Worm (Caenorhabditis elegans) whole organism, midembryonic: Measurements from ENCODE around the gene del-9.

Experiments
- klf-2 ChIP-seq: fragments of 200-800 bp; sonication (Bioruptor generic); conservative IDR thresholded peaks from 2 replicates; pipeline ENCODE4 v1.3.6; 2022; ENCODE audit warnings: missing genetic modification reagents, missing genetic modification characterization, missing compliant biosample characterization
- med-1 ChIP-seq: sonication (generic microtip); optimal IDR thresholded peaks from 2 replicates; lab custom pipeline; 2017; ENCODE audit warnings: missing genetic modification characterization, mild to moderate bottlenecking, missing compliant biosample characterization, antibody characterized with exemption, missing genetic modification reagents; ENCODE audit not compliant: insufficient read depth
- ztf-23 ChIP-seq: fragments of 200-800 bp; sonication (Bioruptor generic); IDR thresholded peaks from 2 replicates; pipeline ENCODE4 v1.3.6; 2022; ENCODE audit warnings: missing genetic modification reagents, missing genetic modification characterization, missing compliant biosample characterization

DNA sequence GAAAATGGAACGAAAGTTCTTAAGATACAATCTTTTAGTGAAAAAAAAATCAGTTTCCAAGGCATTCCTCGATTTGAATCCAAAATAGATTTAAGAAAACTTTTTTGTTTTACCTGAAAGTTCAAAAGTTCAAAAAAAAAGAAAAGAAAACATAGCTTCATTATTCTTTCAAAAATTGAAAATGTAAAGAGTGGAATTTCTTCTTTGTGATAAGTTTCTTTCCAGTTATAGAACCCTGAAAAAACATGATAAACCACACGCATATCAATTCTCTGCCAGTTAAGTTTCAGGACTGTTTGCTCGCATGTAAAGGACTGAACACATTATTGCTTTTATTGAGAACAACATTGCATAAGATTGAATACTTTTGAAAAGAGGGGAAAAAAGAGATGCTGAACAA, 5.4 kb downstream of the del-9 start:
- TF ChIP-seq klf-2 (GFP tag; lab: Robert Waterston, UW) (no peak), med-1 (GFP tag; lab: Kevin White, UChicago) (no peak), ztf-23 (GFP tag; lab: Robert Waterston, UW) (no peak)
